Fruit fly (Drosophila melanogaster) whole organism, embryonic: Measurements from ENCODE around the gene loqs.

ENCODE experiments used
- Awh ChIP-seq: fragments of 200-800 bp; sonication (Bioruptor generic); IDR thresholded peaks from 2 replicates; pipeline ENCODE4, ENCODE4 v1.3.6; 2022; ENCODE audit warnings: missing biosample characterization, missing genetic modification characterization
- CG10321 ChIP-seq: fragments of 200-800 bp; sonication (Bioruptor generic); IDR thresholded peaks from 2 replicates; pipeline ENCODE4 v1.3.6; 2022; ENCODE audit warnings: missing biosample characterization, missing genetic modification characterization
- CG13894 ChIP-seq: fragments of 200-800 bp; sonication (Bioruptor generic); optimal IDR thresholded peaks from 3 replicates; lab custom pipeline; 2018; ENCODE audit warnings: missing biosample characterization, mild to moderate bottlenecking, missing genetic modification characterization, moderate library complexity
- CG1529 ChIP-seq: fragments of 200-800 bp; sonication (Bioruptor generic); optimal IDR thresholded peaks from 3 replicates; lab custom pipeline; 2018; ENCODE audit warnings: missing biosample characterization, missing genetic modification characterization
- CG15479 ChIP-seq: fragments of 200-800 bp; sonication (Bioruptor generic); optimal IDR thresholded peaks from 3 replicates; lab custom pipeline; 2019; ENCODE audit warnings: missing biosample characterization, mild to moderate bottlenecking, missing genetic modification characterization, moderate library complexity
- CG16863 ChIP-seq: fragments of 200-800 bp; sonication (Bioruptor generic); optimal IDR thresholded peaks from 3 replicates; lab custom pipeline; 2016; ENCODE audit warnings: missing biosample characterization, missing genetic modification characterization
- CG18011 ChIP-seq: fragments of 200-800 bp; sonication (Bioruptor generic); optimal IDR thresholded peaks from 2 replicates; lab custom pipeline; 2017; ENCODE audit warnings: missing biosample characterization, missing genetic modification characterization, mild to moderate bottlenecking, moderate library complexity, missing genotype
- CG1832 ChIP-seq: fragments of 200-800 bp; sonication (Bioruptor generic); optimal IDR thresholded peaks from 2 replicates; lab custom pipeline; 2017; ENCODE audit warnings: missing biosample characterization, mild to moderate bottlenecking, missing genetic modification characterization, inconsistent platforms
- CG2129 ChIP-seq: fragments of 200-800 bp; sonication (Bioruptor generic); IDR thresholded peaks from 2 replicates; pipeline ENCODE4 v1.3.6; 2022; ENCODE audit warnings: missing biosample characterization, missing genetic modification characterization; ENCODE audit not compliant: partially characterized antibody
- CG2875 ChIP-seq: fragments of 200-800 bp; sonication (Bioruptor generic); optimal IDR thresholded peaks from 2 replicates; lab custom pipeline; 2017; ENCODE audit warnings: missing biosample characterization, mild to moderate bottlenecking, missing genetic modification characterization, missing genetic modification reagents
- CG3995 ChIP-seq: fragments of 200-800 bp; sonication (Bioruptor generic); optimal IDR thresholded peaks from 3 replicates; lab custom pipeline; 2016; ENCODE audit warnings: missing biosample characterization, missing genetic modification characterization
- CG4282 ChIP-seq: fragments of 200-800 bp; sonication (Bioruptor generic); optimal IDR thresholded peaks from 2 replicates; lab custom pipeline; 2016; ENCODE audit warnings: missing biosample characterization, missing genetic modification characterization
- CG5180 ChIP-seq: fragments of 200-800 bp; sonication (Bioruptor generic); optimal IDR thresholded peaks from 3 replicates; lab custom pipeline; 2017; ENCODE audit warnings: missing biosample characterization, missing genetic modification characterization, mild to moderate bottlenecking, moderate library complexity, missing genetic modification reagents
- CG6254 ChIP-seq: fragments of 200-800 bp; sonication (Bioruptor generic); optimal IDR thresholded peaks from 3 replicates; lab custom pipeline; 2017; ENCODE audit warnings: mild to moderate bottlenecking, missing biosample characterization, missing genetic modification reagents, missing genetic modification characterization
- CG7987 ChIP-seq: fragments of 200-800 bp; sonication (Bioruptor generic); optimal IDR thresholded peaks from 2 replicates; lab custom pipeline; 2018; ENCODE audit warnings: missing biosample characterization, mild to moderate bottlenecking, missing genetic modification characterization, moderate library complexity
- CG9797 ChIP-seq: fragments of 200-800 bp; sonication (Bioruptor generic); optimal IDR thresholded peaks from 3 replicates; lab custom pipeline; 2018; ENCODE audit warnings: missing biosample characterization, mild to moderate bottlenecking, missing genetic modification characterization
- CHES-1-like ChIP-seq: fragments of 200-800 bp; sonication (Bioruptor generic); optimal IDR thresholded peaks from 2 replicates; lab custom pipeline; 2016; ENCODE audit warnings: missing biosample characterization, missing genetic modification characterization
- D19A ChIP-seq: fragments of 200-800 bp; optimal IDR thresholded peaks from 3 replicates; lab custom pipeline; 2019; ENCODE audit warnings: missing biosample characterization, mild to moderate bottlenecking, missing genetic modification characterization, moderate library complexity
- E2f1 ChIP-seq: fragments of 200-800 bp; sonication (Bioruptor generic); IDR thresholded peaks from 2 replicates; pipeline ENCODE4 v1.3.6; 2022; ENCODE audit warnings: missing biosample characterization, missing genetic modification characterization
- HLH54F ChIP-seq: fragments of 200-800 bp; sonication (Bioruptor generic); optimal IDR thresholded peaks from 3 replicates; lab custom pipeline; 2016; ENCODE audit warnings: missing biosample characterization, missing genetic modification characterization
- HLHmδ ChIP-seq: fragments of 200-800 bp; sonication (Bioruptor generic); optimal IDR thresholded peaks from 2 replicates; lab custom pipeline; 2018; ENCODE audit warnings: missing biosample characterization, mild to moderate bottlenecking, missing genetic modification characterization, moderate library complexity
- Kr ChIP-seq: fragments of 200-800 bp; sonication (Bioruptor generic); optimal IDR thresholded peaks from 2 replicates; lab custom pipeline; 2017; ENCODE audit warnings: missing biosample characterization, mild to moderate bottlenecking, missing genetic modification characterization
- Rfx ChIP-seq: fragments of 200-800 bp; sonication (Bioruptor generic); IDR thresholded peaks from 2 replicates; pipeline ENCODE4 v1.3.6; 2022; ENCODE audit warnings: missing biosample characterization, missing genetic modification characterization
- Scr ChIP-seq: fragments of 200-800 bp; sonication (Bioruptor generic); IDR thresholded peaks from 2 replicates; pipeline ENCODE4 v1.3.6; 2022; ENCODE audit warnings: missing biosample characterization, missing genetic modification characterization; ENCODE audit not compliant: partially characterized antibody
- Side ChIP-seq: fragments of 200-800 bp; sonication (Bioruptor generic); optimal IDR thresholded peaks from 2 replicates; lab custom pipeline; 2016; ENCODE audit warnings: missing biosample characterization, missing genetic modification characterization
- Trl ChIP-seq, 3 experiments: fragments of >200 bp in 2 of 3; fragments of 200-800 bp in 1 of 3; sonication (Bioruptor generic) in 1 of 3; optimal IDR thresholded peaks; 2 replicates in 1 of 3; 3 replicates in 2 of 3; lab custom pipeline; 2016 to 2017; ENCODE audit warnings: missing biosample characterization in 1 of 3, missing genetic modification characterization in 1 of 3
- al ChIP-seq: fragments of 200-800 bp; sonication (Bioruptor generic); IDR thresholded peaks from 2 replicates; pipeline ENCODE4 v1.3.6; 2022; ENCODE audit warnings: missing biosample characterization, missing genetic modification characterization
- ase ChIP-seq: fragments of 200-800 bp; sonication (Bioruptor generic); IDR thresholded peaks from 3 replicates; pipeline ENCODE4 v1.3.6; 2022; ENCODE audit warnings: missing biosample characterization, missing genetic modification characterization
- cad ChIP-seq: fragments of >200 bp; optimal IDR thresholded peaks from 2 replicates; lab custom pipeline; 2017; ENCODE audit warnings: missing biosample characterization, missing genetic modification characterization
- crc ChIP-seq: fragments of 200-800 bp; sonication (Bioruptor generic); optimal IDR thresholded peaks from 2 replicates; lab custom pipeline; 2016; ENCODE audit warnings: missing biosample characterization, missing genetic modification characterization
- dysf ChIP-seq: fragments of 200-800 bp; sonication (Bioruptor generic); IDR thresholded peaks from 3 replicates; pipeline ENCODE4 v1.3.6; 2022; ENCODE audit warnings: missing biosample characterization, missing genetic modification characterization
- emc ChIP-seq: fragments of 200-800 bp; sonication (Bioruptor generic); optimal IDR thresholded peaks from 2 replicates; lab custom pipeline; 2016; ENCODE audit warnings: missing biosample characterization, missing genetic modification characterization
- ems ChIP-seq: fragments of 200-800 bp; sonication (Bioruptor generic); optimal IDR thresholded peaks from 3 replicates; lab custom pipeline; 2016; ENCODE audit warnings: missing biosample characterization, missing genetic modification characterization
- fd3F ChIP-seq: fragments of 200-800 bp; sonication (Bioruptor generic); optimal IDR thresholded peaks from 2 replicates; lab custom pipeline; 2018; ENCODE audit warnings: missing biosample characterization, mild to moderate bottlenecking, missing genetic modification characterization, moderate library complexity
- ftz-f1 ChIP-seq: fragments of 200-800 bp; sonication (Bioruptor generic); optimal IDR thresholded peaks from 2 replicates; lab custom pipeline; 2016; ENCODE audit warnings: missing biosample characterization, missing genetic modification characterization
- grn ChIP-seq: fragments of 200-800 bp; sonication (Bioruptor generic); optimal IDR thresholded peaks from 3 replicates; lab custom pipeline; 2017; ENCODE audit warnings: missing biosample characterization, missing genetic modification characterization
- gt ChIP-seq: fragments of 200-800 bp; sonication (Bioruptor generic); IDR thresholded peaks from 2 replicates; pipeline ENCODE4 v1.3.6; 2022; ENCODE audit warnings: missing biosample characterization, missing genetic modification characterization
- h ChIP-seq: fragments of >200 bp; optimal IDR thresholded peaks from 2 replicates; lab custom pipeline; 2017
- insv ChIP-seq, 2 experiments: fragments of 200-800 bp; sonication (Bioruptor generic); optimal IDR thresholded peaks; 3 replicates each; lab custom pipeline; 2016 to 2018; ENCODE audit warnings: missing biosample characterization in 2 of 2, missing genetic modification characterization in 2 of 2
- jigr1 ChIP-seq: fragments of 200-800 bp; sonication (Bioruptor generic); IDR thresholded peaks from 3 replicates; pipeline ENCODE4 v1.3.6; 2022; ENCODE audit warnings: missing biosample characterization, missing genetic modification characterization
- nom ChIP-seq: fragments of 200-800 bp; sonication (Bioruptor generic); optimal IDR thresholded peaks from 2 replicates; lab custom pipeline; 2017; ENCODE audit warnings: missing biosample characterization, missing genetic modification characterization, mild to moderate bottlenecking, moderate library complexity, missing genetic modification reagents
- onecut ChIP-seq: fragments of 200-800 bp; sonication (Bioruptor generic); IDR thresholded peaks from 2 replicates; pipeline ENCODE4 v1.3.6; 2022; ENCODE audit warnings: missing biosample characterization, missing genetic modification characterization
- p53 ChIP-seq: fragments of 200-800 bp; sonication (Bioruptor generic); optimal IDR thresholded peaks from 2 replicates; lab custom pipeline; 2016; ENCODE audit warnings: missing biosample characterization, missing genetic modification characterization
- pho ChIP-seq: fragments of 200-800 bp; sonication (Bioruptor generic); optimal IDR thresholded peaks from 2 replicates; lab custom pipeline; 2016; ENCODE audit warnings: missing biosample characterization, missing genetic modification characterization
- phol ChIP-seq: fragments of 200-800 bp; sonication (Bioruptor generic); optimal IDR thresholded peaks from 3 replicates; lab custom pipeline; 2018; ENCODE audit warnings: missing biosample characterization, mild to moderate bottlenecking, missing genetic modification characterization, moderate library complexity
- ranshi ChIP-seq: fragments of 200-800 bp; sonication (Bioruptor generic); IDR thresholded peaks from 2 replicates; pipeline ENCODE4 v1.3.6; 2022; ENCODE audit warnings: missing biosample characterization, missing genetic modification characterization
- row ChIP-seq: fragments of 200-800 bp; sonication (Bioruptor generic); IDR thresholded peaks from 3 replicates; pipeline ENCODE4 v1.3.6; 2022; ENCODE audit warnings: missing biosample characterization, missing genetic modification characterization
- sim ChIP-seq: fragments of 200-800 bp; sonication (Bioruptor generic); IDR thresholded peaks from 2 replicates; pipeline ENCODE4 v1.3.6; 2022; ENCODE audit warnings: missing biosample characterization, missing genetic modification characterization
- tll ChIP-seq, 2 experiments: fragments of 200-800 bp in 1 of 2; fragments of >200 bp in 1 of 2; sonication (Bioruptor generic) in 1 of 2; optimal IDR thresholded peaks; 2 replicates each; lab custom pipeline; 2017 to 2019; ENCODE audit warnings: missing biosample characterization in 2 of 2, missing genetic modification characterization in 2 of 2, mild to moderate bottlenecking in 1 of 2, moderate library complexity in 1 of 2

Gene loqs

dm6 chr2L:13373435-13374242, 8.8 kb upstream of the loqs start, which contains the start of the genes Bdp1 and CG6565 (continued):
- TF ChIP-seq HLHmδ (GFP tag; lab: Kevin White, UChicago): no peak
- TF ChIP-seq sim (GFP tag; lab: Robert Waterston, UW): peak; percentile 78
- peak; percentile 81 for TF ChIP-seq gt (GFP tag; lab: Robert Waterston, UW)
- peak; percentile 97 for TF ChIP-seq dysf (GFP tag; lab: Robert Waterston, UW)
- peak; percentile 52 for TF ChIP-seq ftz-f1
- peak; percentile 44 for TF ChIP-seq CG9797
- no peak for TF ChIP-seq grn (GFP tag; lab: Kevin White, UChicago)
- peak; percentile 98 for TF ChIP-seq CHES-1-like (GFP tag; lab: Kevin White, UChicago)
- TF ChIP-seq tll (GFP tag; optimal IDR thresholded peaks at IDR 0.05; lab: Kevin White, UChicago): peak; percentile 54 to 94
- no peak for TF ChIP-seq CG2129 (GFP tag; lab: Robert Waterston, UW)
- TF ChIP-seq CG13894: peak; percentile 94
- TF ChIP-seq CG10321 (GFP tag; lab: Robert Waterston, UW): peak; percentile 58; the same call in 1 of the 2 replicates
- TF ChIP-seq onecut (GFP tag; lab: Robert Waterston, UW): peak; percentile 78
- peak; percentile 95 for TF ChIP-seq CG3995 (GFP tag; lab: Kevin White, UChicago)
- peak; percentile 91 for TF ChIP-seq CG6254 (GFP tag; lab: Kevin White, UChicago)
- peak; percentile 98 for TF ChIP-seq phol (tag; lab: Kevin White, UChicago)
- TF ChIP-seq jigr1: peak; percentile 96
- TF ChIP-seq Awh (GFP tag; lab: Robert Waterston, UW): peak; percentile 84
- TF ChIP-seq p53 (GFP tag; lab: Kevin White, UChicago): peak; percentile 93
- peak; percentile 96 for TF ChIP-seq Rfx
- TF ChIP-seq CG7987: peak; percentile 85
- TF ChIP-seq CG15479 (GFP tag; lab: Kevin White, UChicago): peak; percentile 77
- peak; percentile 89 for TF ChIP-seq CG18011
- TF ChIP-seq E2f1 (GFP tag; lab: Robert Waterston, UW): peak; percentile 94
- TF ChIP-seq Trl (optimal IDR thresholded peaks at IDR 0.05; lab: Kevin White, UChicago): no peak
- peak; percentile 98 for TF ChIP-seq Trl (GFP tag; optimal IDR thresholded peaks at IDR 0.05; lab: Kevin White, UChicago)
- peak; percentile 93 for TF ChIP-seq emc
- TF ChIP-seq fd3F (GFP tag; lab: Kevin White, UChicago): peak; percentile 95
- TF ChIP-seq Side (GFP tag; lab: Kevin White, UChicago): peak; percentile 98
- peak; percentile 98 for TF ChIP-seq row (GFP tag; lab: Robert Waterston, UW)
- no peak for TF ChIP-seq CG1832 (GFP tag; lab: Kevin White, UChicago)
- TF ChIP-seq pho (GFP tag; lab: Kevin White, UChicago): peak; percentile 99
- TF ChIP-seq HLH54F (GFP tag; lab: Kevin White, UChicago): peak; percentile 99
- TF ChIP-seq crc (GFP tag; lab: Kevin White, UChicago): peak; percentile 95
- no peak for TF ChIP-seq cad (GFP tag; lab: Kevin White, UChicago)
- TF ChIP-seq CG2875: peak; percentile 93
- TF ChIP-seq CG16863: peak; percentile 98
- peak; percentile 98 for TF ChIP-seq ems (GFP tag; lab: Kevin White, UChicago)
- TF ChIP-seq Kr: no peak
- TF ChIP-seq CG5180 (GFP tag; lab: Kevin White, UChicago): peak; percentile 85
- peak; percentile 86 for TF ChIP-seq D19A (tag; lab: Kevin White, UChicago)
- peak; percentile 96 for TF ChIP-seq al
- TF ChIP-seq ranshi (GFP tag; lab: Robert Waterston, UW): peak; percentile 95
- no peak for TF ChIP-seq h
- peak; percentile 99 for TF ChIP-seq CG4282
- TF ChIP-seq ase: peak; percentile 94
- peak; percentile 60 to 75 for TF ChIP-seq insv (GFP tag; optimal IDR thresholded peaks at IDR 0.05; lab: Kevin White, UChicago)
- peak; percentile 80 for TF ChIP-seq nom (GFP tag; lab: Kevin White, UChicago)
- TF ChIP-seq CG1529 (GFP tag; lab: Kevin White, UChicago): peak; percentile 95
- TF ChIP-seq Scr (GFP tag; lab: Robert Waterston, UW): peak; percentile 48; the same call in 1 of the 2 replicates
